Worm (Caenorhabditis elegans): ENCODE measurements around the gene ZK1251.3.

ZK1251.3 gene

DNA sequence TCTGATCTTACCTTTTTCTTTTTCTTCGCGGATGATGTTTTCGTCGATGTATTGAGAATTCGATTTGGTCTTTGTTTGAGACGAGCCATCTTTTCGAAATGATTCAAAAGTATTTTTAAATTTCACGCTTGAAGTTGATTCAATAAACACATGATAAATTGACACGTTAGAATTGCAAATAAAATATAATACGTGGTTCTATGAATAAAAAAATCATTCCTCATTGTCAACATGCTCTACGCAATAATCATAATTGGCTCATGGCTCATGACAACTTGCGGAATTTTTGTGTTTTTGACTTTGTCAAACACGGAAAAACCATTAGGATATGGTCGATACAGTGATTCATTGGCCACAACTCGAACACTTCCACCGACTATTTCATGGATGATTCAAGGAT, at the start of gene ZK1251.3, which contains the start of gene htas-1:
Gene ZK1251.3, plus strand, starts transcription at position 226 of the 400 bp plus-strand sequence.
Gene htas-1, minus strand, starts transcription at position 101 of the 400 bp plus-strand sequence.
- TF ChIP-seq ztf-23 (GFP tag; IDR thresholded peaks at IDR 0.05) = no peak
- no peak for TF ChIP-seq ref-1 (GFP tag; conservative IDR thresholded peaks at IDR 0.05)
- no peak for TF ChIP-seq T22C8.4 (GFP tag; IDR thresholded peaks at IDR 0.05)
- no peak for TF ChIP-seq cog-1 (tag; optimal IDR thresholded peaks at IDR 0.05)
- no peak for TF ChIP-seq tab-1 (GFP tag; IDR thresholded peaks at IDR 0.05)
- no peak for TF ChIP-seq ztf-29 (GFP tag; IDR thresholded peaks at IDR 0.05)

DNA sequence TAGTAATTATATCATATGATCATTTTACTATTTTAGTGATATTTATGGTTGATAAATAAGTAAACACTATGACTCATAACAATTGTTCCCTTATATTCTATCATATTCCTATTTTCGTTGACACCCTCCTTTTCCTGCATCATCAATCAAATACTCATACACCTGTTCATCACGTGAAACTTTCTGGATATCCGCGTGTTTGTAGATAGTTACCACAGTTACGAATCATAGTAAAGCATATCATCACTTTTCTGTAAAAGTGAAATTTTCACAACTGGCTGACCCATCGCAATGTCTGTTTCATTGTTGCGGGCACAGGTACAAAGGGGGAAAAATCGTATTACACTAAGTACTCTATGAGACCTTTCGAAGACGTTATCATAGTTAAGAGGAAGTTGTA, 49.6 kb upstream of the ZK1251.3 start:
- TF ChIP-seq ztf-23 (GFP tag; IDR thresholded peaks at IDR 0.05) (no peak), T22C8.4 (GFP tag; IDR thresholded peaks at IDR 0.05) (no peak), ztf-29 (GFP tag; IDR thresholded peaks at IDR 0.05) (no peak), tab-1 (GFP tag; IDR thresholded peaks at IDR 0.05) (no peak), med-1 (GFP tag; optimal IDR thresholded peaks at IDR 0.05; ENCODE audit: insufficient read depth) (no peak)

DNA sequence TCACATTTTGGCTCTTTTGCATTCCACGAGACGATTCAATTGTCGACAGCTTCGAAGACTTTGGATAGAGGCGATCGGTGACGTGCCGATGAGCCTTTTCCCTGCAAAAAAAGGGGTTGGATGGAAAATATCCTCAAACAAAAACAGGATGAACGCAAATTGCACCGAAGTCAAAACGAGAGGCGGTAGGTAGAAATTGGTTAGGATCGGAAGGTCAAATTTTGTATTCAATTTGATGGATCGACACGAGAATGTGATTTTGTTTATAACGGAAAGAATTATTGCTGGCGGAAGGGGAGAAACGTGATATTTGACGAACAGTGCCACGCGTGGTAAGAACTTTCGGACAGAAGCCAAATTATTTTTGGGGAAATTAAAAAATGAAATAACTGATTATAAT, 48.6 kb upstream of the ZK1251.3 start, which contains the start of gene mca-1:
Gene mca-1, minus strand, starts transcription at position 101 of the 400 bp plus-strand sequence.
- TF ChIP-seq med-1 (GFP tag; optimal IDR thresholded peaks at IDR 0.05; ENCODE audit: insufficient read depth) (no peak), T22C8.4 (GFP tag; IDR thresholded peaks at IDR 0.05) (no peak), klf-2 (GFP tag; conservative IDR thresholded peaks at IDR 0.05) (no peak), ref-1 (GFP tag; conservative IDR thresholded peaks at IDR 0.05) (no peak), tab-1 (GFP tag; IDR thresholded peaks at IDR 0.05) (no peak), cog-1 (tag; optimal IDR thresholded peaks at IDR 0.05) (no peak), ztf-23 (GFP tag; IDR thresholded peaks at IDR 0.05) (no peak), flt-1 (GFP tag; IDR thresholded peaks at IDR 0.05) (no peak), ztf-29 (GFP tag; IDR thresholded peaks at IDR 0.05) (no peak)

DNA sequence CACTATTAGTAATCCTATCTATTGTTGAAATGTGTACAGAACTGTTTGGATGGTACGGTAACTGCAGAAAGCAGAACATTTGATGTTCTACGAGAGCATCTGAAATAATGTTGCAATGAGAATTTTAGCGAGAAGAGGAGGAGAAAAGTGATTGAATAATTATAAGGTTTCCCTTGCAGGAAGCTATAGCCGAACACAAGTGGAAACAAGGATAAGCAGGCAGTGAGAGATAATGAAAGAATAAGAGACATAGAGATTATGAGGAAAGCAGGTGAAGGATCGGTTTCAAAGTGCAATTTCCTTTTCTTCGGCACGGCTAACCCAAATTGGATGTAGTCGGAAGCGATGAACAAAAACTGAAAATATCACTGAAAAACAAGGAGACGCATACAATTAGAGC, 41.5 kb upstream of the ZK1251.3 start, which contains the start of gene del-2:
Gene del-2, minus strand, starts transcription at position 101 of the 400 bp plus-strand sequence.
- TF ChIP-seq tab-1 (GFP tag; IDR thresholded peaks at IDR 0.05) = no peak
- TF ChIP-seq flt-1 (GFP tag; IDR thresholded peaks at IDR 0.05) = no peak
- no peak for TF ChIP-seq T22C8.4 (GFP tag; IDR thresholded peaks at IDR 0.05)
- TF ChIP-seq cog-1 (tag; optimal IDR thresholded peaks at IDR 0.05) = no peak
- TF ChIP-seq klf-2 (GFP tag; conservative IDR thresholded peaks at IDR 0.05) = no peak
- no peak for TF ChIP-seq med-1 (GFP tag; optimal IDR thresholded peaks at IDR 0.05; ENCODE audit: insufficient read depth)
- no peak for TF ChIP-seq ztf-29 (GFP tag; IDR thresholded peaks at IDR 0.05)

DNA sequence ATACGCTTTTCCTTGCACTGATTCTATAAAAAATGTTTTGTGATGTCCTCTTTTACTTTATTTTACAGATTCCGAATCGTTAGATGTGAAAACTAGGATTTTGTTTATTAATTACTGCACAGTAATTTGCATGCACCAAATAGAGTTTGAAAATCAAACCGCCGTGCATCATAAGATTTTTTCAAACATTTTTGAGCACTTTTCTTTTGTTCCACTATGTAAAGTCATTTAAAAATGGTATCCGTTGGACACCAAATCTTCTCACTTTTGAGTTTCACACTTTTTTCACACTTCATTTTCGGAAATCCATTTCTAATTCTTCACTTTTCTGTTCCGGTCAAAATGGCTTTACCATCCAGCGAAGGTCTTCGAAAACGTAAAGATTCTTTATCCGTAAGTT, 40.3 kb upstream of the ZK1251.3 start, which contains the start of gene degl-2:
Gene degl-2, plus strand, starts transcription at position 301 of the 400 bp plus-strand sequence.
- TF ChIP-seq cog-1 (tag; optimal IDR thresholded peaks at IDR 0.05) = no peak
- no peak for TF ChIP-seq ztf-29 (GFP tag; IDR thresholded peaks at IDR 0.05)
- TF ChIP-seq med-1 (GFP tag; optimal IDR thresholded peaks at IDR 0.05; ENCODE audit: insufficient read depth) = no peak
- TF ChIP-seq tab-1 (GFP tag; IDR thresholded peaks at IDR 0.05) = no peak
- no peak for TF ChIP-seq klf-2 (GFP tag; conservative IDR thresholded peaks at IDR 0.05)
- no peak for TF ChIP-seq T22C8.4 (GFP tag; IDR thresholded peaks at IDR 0.05)
- no peak for TF ChIP-seq flt-1 (GFP tag; IDR thresholded peaks at IDR 0.05)
- no peak for TF ChIP-seq ztf-23 (GFP tag; IDR thresholded peaks at IDR 0.05)
- no peak for TF ChIP-seq ref-1 (GFP tag; conservative IDR thresholded peaks at IDR 0.05)

DNA sequence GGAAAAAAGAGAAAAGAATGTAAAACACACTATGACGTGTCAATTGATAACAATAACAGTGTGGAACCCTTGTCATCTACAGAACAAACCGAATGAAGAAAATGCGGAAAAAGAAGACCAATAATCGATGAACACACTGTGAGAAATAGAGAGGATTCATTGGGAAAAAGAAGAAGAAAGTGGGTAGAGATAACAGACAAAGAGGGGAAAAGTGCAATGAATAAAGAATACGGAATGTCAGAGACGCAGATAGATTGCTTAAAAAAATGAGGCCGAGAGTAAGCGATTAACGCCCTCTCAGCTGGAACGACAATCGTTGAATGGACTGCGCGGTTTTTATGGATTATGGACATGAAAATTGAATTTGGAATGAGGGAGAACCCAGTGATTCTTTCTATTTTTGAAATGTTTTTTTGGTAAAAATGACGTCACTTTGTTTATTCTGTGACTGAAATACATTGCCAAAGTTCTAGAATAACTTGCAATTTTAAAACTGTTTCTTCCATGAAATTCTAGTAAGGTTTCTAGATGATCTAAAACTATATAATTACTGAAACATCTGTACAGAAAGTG, 35.6 kb upstream of the ZK1251.3 start, which contains the start of gene amph-1:
Gene amph-1, minus strand, starts transcription at position 85 of the 573 bp plus-strand sequence.
- TF ChIP-seq ztf-23 (GFP tag; IDR thresholded peaks at IDR 0.05) (no peak), med-1 (GFP tag; optimal IDR thresholded peaks at IDR 0.05; ENCODE audit: insufficient read depth) (no peak), tab-1 (GFP tag; IDR thresholded peaks at IDR 0.05) (no peak), cog-1 (tag; optimal IDR thresholded peaks at IDR 0.05) (no peak), flt-1 (GFP tag; IDR thresholded peaks at IDR 0.05) (no peak), ref-1 (GFP tag; conservative IDR thresholded peaks at IDR 0.05) (no peak), klf-2 (GFP tag; conservative IDR thresholded peaks at IDR 0.05) (no peak), T22C8.4 (GFP tag; IDR thresholded peaks at IDR 0.05) (no peak), ztf-29 (GFP tag; IDR thresholded peaks at IDR 0.05) (no peak)

DNA sequence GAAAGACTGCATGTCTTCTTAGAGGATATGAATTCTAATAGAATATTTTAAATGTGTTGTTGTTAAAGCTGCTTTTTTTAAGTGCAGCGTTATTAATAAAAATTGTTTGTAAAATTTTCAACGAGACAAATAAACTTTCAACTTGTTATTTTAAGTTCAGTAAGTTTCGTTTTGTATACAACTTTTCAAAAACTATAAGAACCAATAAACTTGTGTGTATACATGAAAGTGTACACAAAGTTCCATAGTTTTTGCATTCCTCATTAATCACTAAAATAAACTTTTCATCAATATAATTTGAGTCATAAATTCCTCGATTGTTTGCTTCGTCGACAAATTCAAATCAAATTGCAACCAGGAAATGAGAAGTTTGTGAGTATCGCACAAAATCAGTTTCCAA, 34.8 kb upstream of the ZK1251.3 start, which contains the start of gene srm-3:
Gene srm-3, plus strand, starts transcription at position 301 of the 400 bp plus-strand sequence.
- TF ChIP-seq klf-2 (GFP tag; conservative IDR thresholded peaks at IDR 0.05) (no peak), T22C8.4 (GFP tag; IDR thresholded peaks at IDR 0.05) (no peak), med-1 (GFP tag; optimal IDR thresholded peaks at IDR 0.05; ENCODE audit: insufficient read depth) (no peak), cog-1 (tag; optimal IDR thresholded peaks at IDR 0.05) (no peak), tab-1 (GFP tag; IDR thresholded peaks at IDR 0.05) (no peak), ztf-29 (GFP tag; IDR thresholded peaks at IDR 0.05) (no peak), ref-1 (GFP tag; conservative IDR thresholded peaks at IDR 0.05) (no peak), flt-1 (GFP tag; IDR thresholded peaks at IDR 0.05) (no peak), ztf-23 (GFP tag; IDR thresholded peaks at IDR 0.05) (no peak)

DNA sequence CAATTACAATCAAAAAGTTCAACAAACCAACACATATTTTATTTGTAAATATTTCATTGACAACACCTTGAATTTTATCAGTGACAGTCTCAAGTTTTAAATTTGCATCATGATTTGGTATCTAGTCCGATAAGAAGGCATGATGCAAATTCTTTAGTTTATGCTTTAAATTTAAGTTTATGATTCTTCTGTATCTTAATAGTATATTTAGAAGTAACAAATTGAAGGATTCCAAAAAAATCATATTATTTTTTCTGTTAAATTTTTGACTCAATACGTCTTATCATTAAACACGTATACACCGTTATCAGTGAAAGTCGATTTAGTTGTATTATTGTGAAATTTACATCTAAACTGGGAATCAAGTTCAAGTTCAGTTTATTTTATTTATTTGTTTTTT, 32.2 kb upstream of the ZK1251.3 start, which contains the start of gene chca-1:
Gene chca-1, plus strand, starts transcription at position 161 of the 400 bp plus-strand sequence.
- TF ChIP-seq med-1 (GFP tag; optimal IDR thresholded peaks at IDR 0.05; ENCODE audit: insufficient read depth) = no peak

DNA sequence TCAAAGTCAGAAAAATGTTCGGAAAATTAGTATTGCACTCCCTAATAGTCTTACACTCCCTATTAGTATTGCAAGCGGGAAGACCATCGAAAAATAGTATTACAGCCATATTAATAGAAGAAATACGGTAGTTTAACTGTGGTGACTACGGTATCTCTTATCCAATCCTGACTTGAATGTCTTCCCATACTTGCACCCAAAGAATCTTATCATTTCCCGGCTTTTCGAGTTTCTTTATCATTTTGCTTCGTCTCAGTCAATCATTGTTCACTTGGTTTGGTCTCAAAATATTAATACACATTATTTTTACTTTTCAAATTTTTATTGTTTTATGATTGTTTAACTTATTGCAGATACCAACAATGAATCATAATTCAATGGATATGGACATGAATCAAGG, 30.3 kb upstream of the ZK1251.3 start, which contains the start of gene F58G6.3:
Gene F58G6.3, plus strand, starts transcription at position 352 of the 400 bp plus-strand sequence.
- no peak for TF ChIP-seq flt-1 (GFP tag; IDR thresholded peaks at IDR 0.05)
- TF ChIP-seq tab-1 (GFP tag; IDR thresholded peaks at IDR 0.05) = no peak
- TF ChIP-seq ztf-29 (GFP tag; IDR thresholded peaks at IDR 0.05) = no peak
- TF ChIP-seq ztf-23 (GFP tag; IDR thresholded peaks at IDR 0.05) = no peak
- TF ChIP-seq klf-2 (GFP tag; conservative IDR thresholded peaks at IDR 0.05) = no peak
- TF ChIP-seq T22C8.4 (GFP tag; IDR thresholded peaks at IDR 0.05) = no peak
- TF ChIP-seq med-1 (GFP tag; optimal IDR thresholded peaks at IDR 0.05; ENCODE audit: insufficient read depth) = no peak
- no peak for TF ChIP-seq ref-1 (GFP tag; conservative IDR thresholded peaks at IDR 0.05)
- no peak for TF ChIP-seq cog-1 (tag; optimal IDR thresholded peaks at IDR 0.05)

DNA sequence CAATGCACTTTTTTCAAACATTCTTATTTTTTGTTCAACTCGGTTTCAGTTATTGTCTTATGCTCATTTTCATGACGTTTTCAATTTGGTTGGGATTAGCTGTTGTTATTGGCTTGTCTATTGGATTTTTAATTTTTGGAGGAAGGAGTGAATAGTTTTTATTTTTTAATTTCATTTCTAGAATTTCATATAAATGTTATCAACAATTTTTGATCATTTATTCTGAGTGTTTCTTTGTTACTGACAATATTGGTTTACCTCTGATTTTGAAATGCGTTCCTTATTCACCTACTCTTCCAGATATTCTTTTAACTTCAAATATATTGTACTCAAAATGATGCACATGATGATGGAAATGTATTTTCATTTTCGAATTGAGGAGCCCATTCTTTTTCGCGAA, 29.4 kb upstream of the ZK1251.3 start, which contains the start of gene F58G6.7:
Gene F58G6.7, plus strand, starts transcription at position 301 of the 400 bp plus-strand sequence.
- TF ChIP-seq T22C8.4 (GFP tag; IDR thresholded peaks at IDR 0.05) (no peak), cog-1 (tag; optimal IDR thresholded peaks at IDR 0.05) (no peak), med-1 (GFP tag; optimal IDR thresholded peaks at IDR 0.05; ENCODE audit: insufficient read depth) (no peak), klf-2 (GFP tag; conservative IDR thresholded peaks at IDR 0.05) (no peak), ref-1 (GFP tag; conservative IDR thresholded peaks at IDR 0.05) (no peak), ztf-23 (GFP tag; IDR thresholded peaks at IDR 0.05) (no peak), ztf-29 (GFP tag; IDR thresholded peaks at IDR 0.05) (no peak), tab-1 (GFP tag; IDR thresholded peaks at IDR 0.05) (no peak), flt-1 (GFP tag; IDR thresholded peaks at IDR 0.05) (no peak)

All from whole organism, midembryonic.